Fruit fly (Drosophila melanogaster) whole organism, embryonic: ENCODE data around the gene CG43163.

Source experiments
- CG10565 ChIP-seq: fragments of 200-800 bp; sonication (Bioruptor generic); optimal IDR thresholded peaks from 3 replicates; lab custom pipeline; 2016; ENCODE audit warnings: missing biosample characterization, mild to moderate bottlenecking, missing genetic modification characterization
- CG12219 ChIP-seq: fragments of 200-800 bp; sonication (Bioruptor generic); optimal IDR thresholded peaks from 3 replicates; lab custom pipeline; 2018; ENCODE audit warnings: missing biosample characterization, mild to moderate bottlenecking, missing genetic modification characterization
- CG14050 ChIP-seq: fragments of 200-800 bp; sonication (Bioruptor generic); IDR thresholded peaks from 3 replicates; pipeline ENCODE4 v1.3.6; 2022; ENCODE audit warnings: missing biosample characterization, missing genetic modification characterization
- CG14441 ChIP-seq: fragments of 200-800 bp; sonication (Bioruptor generic); IDR thresholded peaks from 2 replicates; pipeline ENCODE4 v1.3.6; 2022; ENCODE audit warnings: missing biosample characterization, missing genetic modification characterization
- CG1602 ChIP-seq: fragments of 200-800 bp; sonication (Bioruptor generic); optimal IDR thresholded peaks from 3 replicates; lab custom pipeline; 2016; ENCODE audit warnings: missing biosample characterization, missing genetic modification characterization
- CG30020 ChIP-seq: fragments of 200-800 bp; optimal IDR thresholded peaks from 2 replicates; lab custom pipeline; 2019; ENCODE audit warnings: missing biosample characterization, mild to moderate bottlenecking, missing genetic modification characterization, moderate library complexity
- CG31441 ChIP-seq: fragments of 200-800 bp; sonication (Bioruptor generic); IDR thresholded peaks from 2 replicates; pipeline ENCODE4 v1.3.6; 2022; ENCODE audit warnings: missing biosample characterization, missing genetic modification characterization
- CG32772 ChIP-seq: fragments of 200-800 bp; sonication (Bioruptor generic); IDR thresholded peaks from 2 replicates; pipeline ENCODE4 v1.3.6; 2022; ENCODE audit warnings: missing biosample characterization, missing genetic modification characterization
- CG3838 ChIP-seq: fragments of 200-800 bp; sonication (Bioruptor generic); optimal IDR thresholded peaks from 3 replicates; lab custom pipeline; 2016; ENCODE audit warnings: missing biosample characterization, missing genetic modification characterization
- CG4282 ChIP-seq: fragments of 200-800 bp; sonication (Bioruptor generic); optimal IDR thresholded peaks from 2 replicates; lab custom pipeline; 2016; ENCODE audit warnings: missing biosample characterization, missing genetic modification characterization
- CG43689 ChIP-seq: fragments of 200-800 bp; sonication (Bioruptor generic); IDR thresholded peaks from 2 replicates; pipeline ENCODE4 v1.3.6; 2022; ENCODE audit warnings: missing biosample characterization, missing genetic modification characterization
- CG6175 ChIP-seq: fragments of 200-800 bp; sonication (Bioruptor generic); IDR thresholded peaks from 3 replicates; pipeline ENCODE4 v1.3.6; 2022; ENCODE audit warnings: missing biosample characterization, missing genetic modification characterization
- CG9817 ChIP-seq: fragments of 200-800 bp; sonication (Bioruptor generic); optimal IDR thresholded peaks from 2 replicates; lab custom pipeline; 2018; ENCODE audit warnings: missing biosample characterization, mild to moderate bottlenecking, missing genetic modification characterization, moderate library complexity
- CG9932 ChIP-seq: fragments of 200-800 bp; sonication (Bioruptor generic); IDR thresholded peaks from 2 replicates; pipeline ENCODE4 v1.3.6; 2022; ENCODE audit warnings: missing biosample characterization, missing genetic modification characterization
- Dip3 ChIP-seq: fragments of 200-800 bp; sonication (Bioruptor generic); optimal IDR thresholded peaks from 3 replicates; lab custom pipeline; 2016; ENCODE audit warnings: missing biosample characterization, missing genetic modification characterization
- Dll ChIP-seq: fragments of 200-800 bp; sonication (Bioruptor generic); IDR thresholded peaks from 4 replicates; pipeline ENCODE4 v1.3.6; 2022; ENCODE audit warnings: missing biosample characterization, missing genetic modification characterization; ENCODE audit not compliant: partially characterized antibody
- E2f1 ChIP-seq: fragments of 200-800 bp; sonication (Bioruptor generic); IDR thresholded peaks from 2 replicates; pipeline ENCODE4 v1.3.6; 2022; ENCODE audit warnings: missing biosample characterization, missing genetic modification characterization
- Fer1 ChIP-seq: fragments of 200-800 bp; sonication (Bioruptor generic); optimal IDR thresholded peaks from 2 replicates; lab custom pipeline; 2017; ENCODE audit warnings: missing biosample characterization, mild to moderate bottlenecking, missing genetic modification characterization
- HHEX ChIP-seq: fragments of 200-800 bp; sonication (Bioruptor generic); optimal IDR thresholded peaks from 3 replicates; lab custom pipeline; 2017; ENCODE audit warnings: missing biosample characterization, mild to moderate bottlenecking, missing genetic modification characterization, missing genetic modification reagents
- HLH54F ChIP-seq: fragments of 200-800 bp; sonication (Bioruptor generic); optimal IDR thresholded peaks from 3 replicates; lab custom pipeline; 2016; ENCODE audit warnings: missing biosample characterization, missing genetic modification characterization
- HmgZ ChIP-seq: fragments of 200-800 bp; sonication (Bioruptor generic); optimal IDR thresholded peaks from 2 replicates; lab custom pipeline; 2018; ENCODE audit warnings: missing biosample characterization, mild to moderate bottlenecking, missing genetic modification characterization
- Hmr ChIP-seq: fragments of 200-800 bp; sonication (Bioruptor generic); optimal IDR thresholded peaks from 3 replicates; lab custom pipeline; 2017; ENCODE audit warnings: mild to moderate bottlenecking, missing biosample characterization, missing genetic modification reagents, missing genetic modification characterization
- Hr39 ChIP-seq: fragments of >200 bp; optimal IDR thresholded peaks from 2 replicates; lab custom pipeline; 2017
- Med ChIP-seq: fragments of 200-800 bp; sonication (Bioruptor generic); peaks from one replicate; lab custom pipeline; 2016; ENCODE audit warnings: missing biosample characterization, missing genetic modification characterization, mild to moderate bottlenecking, inconsistent platforms, moderate library complexity
- NC2α ChIP-seq: fragments of 200-800 bp; sonication (Bioruptor generic); optimal IDR thresholded peaks from 2 replicates; lab custom pipeline; 2016; ENCODE audit warnings: missing biosample characterization, missing genetic modification characterization
- Nf-YA ChIP-seq: fragments of 200-800 bp; sonication (Bioruptor generic); IDR thresholded peaks from 2 replicates; pipeline ENCODE4 v1.3.6; 2022; ENCODE audit warnings: missing biosample characterization, missing genetic modification characterization
- Oaz ChIP-seq: fragments of 200-800 bp; sonication (Bioruptor generic); IDR thresholded peaks from 2 replicates; pipeline ENCODE4 v1.3.6; 2022; ENCODE audit warnings: missing biosample characterization, missing genetic modification characterization
- Scr ChIP-seq: fragments of 200-800 bp; sonication (Bioruptor generic); IDR thresholded peaks from 2 replicates; pipeline ENCODE4 v1.3.6; 2022; ENCODE audit warnings: missing biosample characterization, missing genetic modification characterization; ENCODE audit not compliant: partially characterized antibody
- Side ChIP-seq: fragments of 200-800 bp; sonication (Bioruptor generic); optimal IDR thresholded peaks from 2 replicates; lab custom pipeline; 2016; ENCODE audit warnings: missing biosample characterization, missing genetic modification characterization
- Sry-β ChIP-seq: fragments of 200-800 bp; sonication (Bioruptor generic); optimal IDR thresholded peaks from 2 replicates; lab custom pipeline; 2018; ENCODE audit warnings: missing biosample characterization, mild to moderate bottlenecking, missing genetic modification characterization, moderate library complexity
- Taf1 ChIP-seq: fragments of 200-800 bp; sonication (Bioruptor generic); IDR thresholded peaks from 2 replicates; pipeline ENCODE4 v1.3.6; 2022; ENCODE audit warnings: missing biosample characterization, missing genetic modification characterization
- Xbp1 ChIP-seq: fragments of 200-800 bp; sonication (Bioruptor generic); optimal IDR thresholded peaks from 3 replicates; lab custom pipeline; 2016; ENCODE audit warnings: missing biosample characterization, mild to moderate bottlenecking, missing genetic modification characterization
- br ChIP-seq: fragments of >200 bp; optimal IDR thresholded peaks from 2 replicates; lab custom pipeline; 2017
- btn ChIP-seq: fragments of 200-800 bp; sonication (Bioruptor generic); optimal IDR thresholded peaks from 2 replicates; lab custom pipeline; 2016; ENCODE audit warnings: missing biosample characterization, missing genetic modification characterization
- emc ChIP-seq: fragments of 200-800 bp; sonication (Bioruptor generic); optimal IDR thresholded peaks from 2 replicates; lab custom pipeline; 2016; ENCODE audit warnings: missing biosample characterization, missing genetic modification characterization
- fd96Cb ChIP-seq: fragments of 200-800 bp; sonication (Bioruptor generic); optimal IDR thresholded peaks from 2 replicates; lab custom pipeline; 2018; ENCODE audit warnings: missing biosample characterization, mild to moderate bottlenecking, missing genetic modification characterization, moderate library complexity
- lola ChIP-seq, 3 experiments: fragments of >200 bp in 2 of 3; fragments of 200-800 bp in 1 of 3; sonication (Bioruptor generic) in 1 of 3; optimal IDR thresholded peaks; 2 replicates each; lab custom pipeline; 2017 to 2019; ENCODE audit warnings: missing biosample characterization in 3 of 3, missing genetic modification characterization in 3 of 3, mild to moderate bottlenecking in 1 of 3, moderate library complexity in 1 of 3
- p53 ChIP-seq: fragments of 200-800 bp; sonication (Bioruptor generic); optimal IDR thresholded peaks from 2 replicates; lab custom pipeline; 2016; ENCODE audit warnings: missing biosample characterization, missing genetic modification characterization
- pan ChIP-seq, 4 experiments: fragments of >200 bp in 3 of 4; fragments of 200-800 bp in 1 of 4; sonication (Bioruptor generic) in 1 of 4; optimal IDR thresholded peaks in 3 of 4; IDR thresholded peaks in 1 of 4; 2 replicates each; pipeline versions ENCODE4 v1.3.6 to Lab custom; 2017 to 2022; ENCODE audit warnings: missing biosample characterization in 2 of 4, missing genetic modification characterization in 2 of 4, mixed read lengths in 1 of 4
- pb ChIP-seq: fragments of 200-800 bp; sonication (Bioruptor generic); optimal IDR thresholded peaks from 3 replicates; lab custom pipeline; 2016; ENCODE audit warnings: missing biosample characterization, missing genetic modification characterization
- phol ChIP-seq: fragments of 200-800 bp; sonication (Bioruptor generic); optimal IDR thresholded peaks from 3 replicates; lab custom pipeline; 2018; ENCODE audit warnings: missing biosample characterization, mild to moderate bottlenecking, missing genetic modification characterization, moderate library complexity
- ro ChIP-seq: fragments of 200-800 bp; sonication (Bioruptor generic); IDR thresholded peaks from 2 replicates; pipeline ENCODE4 v1.3.6; 2022; ENCODE audit warnings: missing biosample characterization, missing genetic modification characterization
- sens ChIP-seq: fragments of 200-800 bp; sonication (Bioruptor generic); peaks from one replicate; lab custom pipeline; 2016; ENCODE audit warnings: missing biosample characterization, missing genetic modification characterization
- shn ChIP-seq: fragments of 200-800 bp; sonication (Bioruptor generic); optimal IDR thresholded peaks from 3 replicates; lab custom pipeline; 2016; ENCODE audit warnings: missing biosample characterization, missing genetic modification characterization
- sima ChIP-seq: fragments of 200-800 bp; sonication (Bioruptor generic); optimal IDR thresholded peaks from 2 replicates; lab custom pipeline; 2016; ENCODE audit warnings: missing biosample characterization, missing genetic modification characterization
- sr ChIP-seq: fragments of 200-800 bp; sonication (Bioruptor generic); IDR thresholded peaks from 3 replicates; pipeline ENCODE4 v1.3.6; 2022; ENCODE audit warnings: missing biosample characterization, missing genetic modification characterization
- toy ChIP-seq: fragments of 200-800 bp; sonication (Bioruptor generic); IDR thresholded peaks from 2 replicates; pipeline ENCODE4 v1.3.6; 2022; ENCODE audit warnings: missing biosample characterization, missing genetic modification characterization
- twi ChIP-seq: fragments of 200-800 bp; optimal IDR thresholded peaks from 2 replicates; lab custom pipeline; 2019; ENCODE audit warnings: missing biosample characterization, mild to moderate bottlenecking, missing genetic modification characterization, moderate library complexity
- tx ChIP-seq: fragments of 200-800 bp; sonication (Bioruptor generic); optimal IDR thresholded peaks from 2 replicates; lab custom pipeline; 2016; ENCODE audit warnings: missing biosample characterization, missing genetic modification characterization
- unpg ChIP-seq: fragments of 200-800 bp; sonication (Bioruptor generic); optimal IDR thresholded peaks from 3 replicates; lab custom pipeline; 2018; ENCODE audit warnings: missing biosample characterization, mild to moderate bottlenecking, missing genetic modification characterization, moderate library complexity
- zen2 ChIP-seq: fragments of 200-800 bp; sonication (Bioruptor generic); IDR thresholded peaks from 3 replicates; pipeline ENCODE4 v1.3.6; 2022; ENCODE audit warnings: missing biosample characterization, missing genetic modification characterization; ENCODE audit not compliant: partially characterized antibody

The CG43163 gene

DNA sequence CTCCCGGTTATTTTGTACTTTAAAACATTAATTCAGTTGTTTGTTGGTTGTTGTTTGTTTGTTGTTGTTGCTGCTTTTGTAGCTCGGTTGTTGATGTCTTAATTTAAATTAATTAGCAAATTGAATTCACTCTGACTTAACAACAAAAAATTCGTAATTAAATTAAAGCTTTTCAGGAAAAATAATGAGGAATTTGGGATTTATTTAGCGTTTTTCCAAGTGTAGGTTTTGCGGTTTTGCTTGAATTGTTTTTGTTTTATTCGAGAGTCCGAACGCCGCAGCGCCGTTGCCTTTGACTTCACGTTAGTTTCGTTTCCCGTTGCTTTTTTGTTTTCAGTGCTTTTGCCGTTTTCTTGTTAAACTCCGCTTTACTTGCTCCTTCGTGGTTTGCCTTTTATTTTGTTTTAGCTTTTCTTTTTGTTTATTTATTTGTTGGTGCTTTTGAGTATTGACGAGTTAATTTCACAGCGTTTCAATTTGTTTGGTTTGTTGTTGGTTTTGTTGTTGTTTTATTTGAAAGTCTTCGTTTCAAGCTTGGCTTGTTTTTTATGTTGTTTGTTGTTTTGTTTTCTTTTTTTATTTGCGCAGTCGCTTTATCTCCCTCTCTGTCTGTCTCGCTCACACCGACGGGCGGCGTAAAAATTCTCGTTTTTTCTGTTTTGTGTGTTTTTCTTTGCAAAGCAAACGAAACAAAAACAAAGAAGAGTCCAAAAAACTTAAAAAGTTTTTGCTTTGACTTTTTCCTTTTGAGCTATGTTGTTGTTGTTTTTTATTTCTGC is 66.0 kb downstream of the CG43163 start (continued):
- no peak for TF ChIP-seq twi (tag; lab: Kevin White, UChicago)
- peak; percentile 29 for TF ChIP-seq sima (GFP tag; lab: Kevin White, UChicago)
- no peak for TF ChIP-seq Med (GFP tag; lab: Kevin White, UChicago)
- TF ChIP-seq Side = peak; percentile 23
- TF ChIP-seq pb = peak; percentile 26
- no peak for TF ChIP-seq CG9817 (tag; lab: Kevin White, UChicago)
- no peak for TF ChIP-seq btn (GFP tag; lab: Kevin White, UChicago)
- TF ChIP-seq CG31441 (GFP tag; lab: Robert Waterston, UW) = no peak
- no peak for TF ChIP-seq CG32772 (GFP tag; lab: Robert Waterston, UW)
- no peak for TF ChIP-seq CG9932
- no peak for TF ChIP-seq Sry-β (GFP tag; lab: Kevin White, UChicago)
- no peak for TF ChIP-seq br (lab: Kevin White, UChicago)
- no peak for TF ChIP-seq pan (optimal IDR thresholded peaks at IDR 0.05; lab: Kevin White, UChicago)
- TF ChIP-seq pan (GFP tag; optimal IDR thresholded peaks at IDR 0.05 in 1 of 2, IDR thresholded peaks at IDR 0.05 in 1 of 2) = peak in 1 of 2 experiments; percentile 34
- no peak for TF ChIP-seq NC2α
- no peak for TF ChIP-seq CG43689 (GFP tag; lab: Robert Waterston, UW)
- TF ChIP-seq Xbp1 (GFP tag; lab: Kevin White, UChicago) = peak; percentile 41
- TF ChIP-seq Dll (GFP tag; lab: Robert Waterston, UW) = no peak
- peak; percentile 38 for TF ChIP-seq HLH54F (GFP tag; lab: Kevin White, UChicago)
- TF ChIP-seq Nf-YA = no peak
- peak; percentile 17 for TF ChIP-seq CG1602 (GFP tag; lab: Kevin White, UChicago)
- TF ChIP-seq HmgZ (tag; lab: Kevin White, UChicago) = peak; percentile 7
- TF ChIP-seq Taf1 = no peak
- TF ChIP-seq shn (GFP tag; lab: Kevin White, UChicago) = peak; percentile 33
- TF ChIP-seq Fer1 (GFP tag; lab: Kevin White, UChicago) = peak; percentile 17
- no peak for TF ChIP-seq lola (GFP tag; optimal IDR thresholded peaks at IDR 0.05; lab: Kevin White, UChicago)
- no peak; the same call in 1 of the 2 replicates for TF ChIP-seq E2f1 (GFP tag; lab: Robert Waterston, UW)
- no peak for TF ChIP-seq zen2 (GFP tag; lab: Robert Waterston, UW)
- TF ChIP-seq CG30020 (tag; lab: Kevin White, UChicago) = no peak
- TF ChIP-seq sr = no peak
- no peak for TF ChIP-seq CG14441 (GFP tag; lab: Robert Waterston, UW)
- TF ChIP-seq fd96Cb (tag; lab: Kevin White, UChicago) = peak; percentile 35
- TF ChIP-seq CG6175 (GFP tag; lab: Robert Waterston, UW) = no peak
- no peak for TF ChIP-seq CG12219
- no peak for TF ChIP-seq CG3838 (GFP tag; lab: Kevin White, UChicago)
- TF ChIP-seq Scr (GFP tag; lab: Robert Waterston, UW) = no peak
- TF ChIP-seq Hmr = no peak
- peak; percentile 86 for TF ChIP-seq sens (GFP tag; lab: Kevin White, UChicago)
- TF ChIP-seq emc (GFP tag; lab: Kevin White, UChicago) = peak; percentile 22
- TF ChIP-seq Oaz = no peak
- no peak for TF ChIP-seq Hr39 (lab: Kevin White, UChicago)
- TF ChIP-seq toy (GFP tag; lab: Robert Waterston, UW) = no peak
- no peak for TF ChIP-seq tx
- peak; percentile 28 for TF ChIP-seq phol (tag; lab: Kevin White, UChicago)
- TF ChIP-seq CG14050 (GFP tag; lab: Robert Waterston, UW) = no peak
- TF ChIP-seq ro (GFP tag; lab: Robert Waterston, UW) = no peak
- TF ChIP-seq Dip3 (GFP tag; lab: Kevin White, UChicago) = peak; percentile 11
- TF ChIP-seq HHEX (GFP tag; lab: Kevin White, UChicago) = no peak
- TF ChIP-seq unpg = peak; percentile 42
- no peak for TF ChIP-seq p53 (GFP tag; lab: Kevin White, UChicago)
- no peak for TF ChIP-seq CG10565 (GFP tag; lab: Kevin White, UChicago)
- peak; percentile 4 for TF ChIP-seq CG4282 (GFP tag; lab: Kevin White, UChicago)
